Fruit fly (Drosophila melanogaster) whole organism, wandering third instar larva: ENCODE results near the gene CG34462.

Experiments used
- Abd-B ChIP-seq: fragments of >200 bp; optimal IDR thresholded peaks from 2 replicates; lab custom pipeline; 2017; ENCODE audit warnings: missing biosample characterization, missing genetic modification characterization
- CG32264 ChIP-seq: fragments of 200-800 bp; sonication (Bioruptor generic); optimal IDR thresholded peaks from 2 replicates; lab custom pipeline; 2016; ENCODE audit warnings: missing biosample characterization, missing genetic modification characterization
- CG9705 ChIP-seq: fragments of 200-800 bp; sonication (Bioruptor generic); optimal IDR thresholded peaks from 2 replicates; lab custom pipeline; 2018; ENCODE audit warnings: missing biosample characterization, mild to moderate bottlenecking, missing genetic modification characterization
- CrebA ChIP-seq: fragments of 200-800 bp; sonication (Bioruptor generic); optimal IDR thresholded peaks from 2 replicates; lab custom pipeline; 2016; ENCODE audit warnings: missing biosample characterization, mild to moderate bottlenecking, missing genetic modification characterization, borderline replicate concordance
- Dfd ChIP-seq: fragments of >200 bp; optimal IDR thresholded peaks from 2 replicates; lab custom pipeline; 2017; ENCODE audit warnings: missing biosample characterization, missing genetic modification characterization
- Dif ChIP-seq: fragments of 200-275, 200-300 bp; sonication (Bioruptor generic); optimal IDR thresholded peaks from 2 replicates; lab custom pipeline; 2018; ENCODE audit warnings: missing biosample characterization, missing genetic modification characterization; ENCODE audit not compliant: partially characterized antibody
- GATAd ChIP-seq: sonication (Bioruptor generic); optimal IDR thresholded peaks from 2 replicates; lab custom pipeline; 2016; ENCODE audit warnings: missing biosample characterization, missing genetic modification characterization
- HLH106 ChIP-seq: fragments of 200-800 bp; optimal IDR thresholded peaks from 3 replicates; lab custom pipeline; 2019; ENCODE audit warnings: missing biosample characterization, mild to moderate bottlenecking, missing genetic modification characterization, moderate library complexity
- Hnf4 ChIP-seq: fragments of 200-800 bp; sonication (Bioruptor generic); optimal IDR thresholded peaks from 2 replicates; lab custom pipeline; 2016; ENCODE audit warnings: missing biosample characterization, mild to moderate bottlenecking, missing genetic modification characterization
- Hr78 ChIP-seq: fragments of >200 bp; optimal IDR thresholded peaks from 2 replicates; lab custom pipeline; 2017; ENCODE audit warnings: missing biosample characterization, missing genetic modification characterization
- Hr83 ChIP-seq: fragments of 200-300 bp; sonication (Bioruptor generic); optimal IDR thresholded peaks from 2 replicates; lab custom pipeline; 2016; ENCODE audit warnings: missing biosample characterization, mild to moderate bottlenecking, missing genetic modification characterization, moderate library complexity; ENCODE audit not compliant: poor library complexity, severe bottlenecking
- Jra ChIP-seq: sonication (Bioruptor generic); optimal IDR thresholded peaks from 2 replicates; lab custom pipeline; 2016; ENCODE audit warnings: missing biosample characterization, missing genetic modification characterization
- Myc ChIP-seq: fragments of >200 bp; optimal IDR thresholded peaks from 2 replicates; lab custom pipeline; 2017
- N ChIP-seq: fragments of >200 bp; optimal IDR thresholded peaks from 2 replicates; lab custom pipeline; 2018; ENCODE audit warnings: missing biosample characterization, missing external identifiers, missing genetic modification characterization
- OdsH ChIP-seq: fragments of 200-800 bp; sonication (Bioruptor generic); optimal IDR thresholded peaks from 2 replicates; lab custom pipeline; 2016; ENCODE audit warnings: missing biosample characterization, mild to moderate bottlenecking, missing genetic modification characterization
- Rel ChIP-seq, 2 experiments: fragments of 200-800 bp; sonication (Bioruptor generic) in 1 of 2; optimal IDR thresholded peaks; 2 replicates in 1 of 2; 3 replicates in 1 of 2; lab custom pipeline; 2016 to 2019; ENCODE audit warnings: mild to moderate bottlenecking in 2 of 2, missing biosample characterization in 2 of 2, missing genetic modification characterization in 2 of 2, moderate library complexity in 1 of 2
- Sp1 ChIP-seq: fragments of 200-800 bp; sonication (Bioruptor generic); optimal IDR thresholded peaks from 3 replicates; lab custom pipeline; 2019; ENCODE audit warnings: missing biosample characterization, mild to moderate bottlenecking, missing genetic modification characterization, moderate library complexity
- Vsx2 ChIP-seq: fragments of 200-300, 225-300 bp; sonication (Bioruptor generic); optimal IDR thresholded peaks from 2 replicates; lab custom pipeline; 2018; ENCODE audit warnings: missing biosample characterization, missing genetic modification characterization; ENCODE audit not compliant: partially characterized antibody
- br ChIP-seq: fragments of 200-800 bp; sonication (Bioruptor generic); optimal IDR thresholded peaks from 2 replicates; lab custom pipeline; 2016; ENCODE audit warnings: missing biosample characterization, missing genetic modification characterization
- brk ChIP-seq: fragments of 200-800 bp; sonication (Bioruptor generic); optimal IDR thresholded peaks from 2 replicates; lab custom pipeline; 2016; ENCODE audit warnings: missing biosample characterization, mild to moderate bottlenecking, missing genetic modification characterization
- dl ChIP-seq, 2 experiments: fragments of 175-275, 200-275 bp in 1 of 2; fragments of 200-275 bp in 1 of 2; sonication (Bioruptor generic); optimal IDR thresholded peaks; lab custom pipeline; 2018; ENCODE audit warnings: mild to moderate bottlenecking in 2 of 2, missing biosample characterization in 2 of 2, missing genetic modification characterization in 2 of 2, moderate library complexity in 2 of 2; ENCODE audit not compliant: partially characterized antibody in 2 of 2, insufficient read depth in 1 of 2
- dmrt93B ChIP-seq: fragments of 200-800 bp; sonication (Bioruptor generic); optimal IDR thresholded peaks from 2 replicates; lab custom pipeline; 2018; ENCODE audit warnings: missing biosample characterization, mild to moderate bottlenecking, missing genetic modification characterization
- dsf ChIP-seq: sonication (Bioruptor generic); optimal IDR thresholded peaks from 2 replicates; lab custom pipeline; 2016; ENCODE audit warnings: missing biosample characterization, missing genetic modification characterization, borderline replicate concordance
- ey ChIP-seq: fragments of 200-800 bp; sonication (Bioruptor generic); optimal IDR thresholded peaks from 2 replicates; lab custom pipeline; 2016; ENCODE audit warnings: missing biosample characterization, missing genetic modification characterization
- foxo ChIP-seq, 2 experiments: fragments of 200-800 bp; sonication (Bioruptor generic); optimal IDR thresholded peaks; 2 replicates in 1 of 2; 3 replicates in 1 of 2; lab custom pipeline; 2016 to 2017; ENCODE audit warnings: missing biosample characterization in 2 of 2, missing genetic modification characterization in 2 of 2
- fru ChIP-seq: fragments of 200-800 bp; sonication (Bioruptor generic); optimal IDR thresholded peaks from 3 replicates; lab custom pipeline; 2016; ENCODE audit warnings: missing biosample characterization, mild to moderate bottlenecking, missing genetic modification characterization
- h ChIP-seq: fragments of 200-800 bp; sonication (Bioruptor generic); optimal IDR thresholded peaks from 3 replicates; lab custom pipeline; 2016; ENCODE audit warnings: missing biosample characterization, mild to moderate bottlenecking, missing genetic modification characterization
- jim ChIP-seq: fragments of 175-275, 200-325 bp; sonication (Bioruptor generic); optimal IDR thresholded peaks from 2 replicates; lab custom pipeline; 2016; ENCODE audit warnings: missing biosample characterization, mild to moderate bottlenecking, missing genetic modification characterization
- lola ChIP-seq: fragments of >200 bp; optimal IDR thresholded peaks from 2 replicates; lab custom pipeline; 2017; ENCODE audit warnings: missing biosample characterization, missing genetic modification characterization
- pan ChIP-seq: fragments of >200 bp; optimal IDR thresholded peaks from 2 replicates; lab custom pipeline; 2017
- psq ChIP-seq: fragments of 200-800 bp; sonication (Bioruptor generic); optimal IDR thresholded peaks from 3 replicates; lab custom pipeline; 2017; ENCODE audit warnings: missing biosample characterization, mild to moderate bottlenecking, missing genetic modification characterization, moderate library complexity
- rgr ChIP-seq: fragments of 200-800 bp; sonication (Bioruptor generic); optimal IDR thresholded peaks from 3 replicates; lab custom pipeline; 2016; ENCODE audit warnings: missing biosample characterization, mild to moderate bottlenecking, missing genetic modification characterization
- sage ChIP-seq: fragments of 200-800 bp; sonication (Bioruptor generic); optimal IDR thresholded peaks from 2 replicates; lab custom pipeline; 2016; ENCODE audit warnings: missing biosample characterization, mild to moderate bottlenecking, missing genetic modification characterization
- sv ChIP-seq: fragments of 200-800 bp; sonication (Bioruptor generic); optimal IDR thresholded peaks from 3 replicates; lab custom pipeline; 2016; ENCODE audit warnings: missing biosample characterization, missing genetic modification characterization
- tai ChIP-seq: sonication (Bioruptor generic); optimal IDR thresholded peaks from 2 replicates; lab custom pipeline; 2016; ENCODE audit warnings: missing biosample characterization, missing genetic modification characterization
- usp ChIP-seq: fragments of >200 bp; optimal IDR thresholded peaks from 2 replicates; lab custom pipeline; 2017; ENCODE audit warnings: missing biosample characterization, missing genetic modification characterization
- woc ChIP-seq: sonication (Bioruptor generic); optimal IDR thresholded peaks from 2 replicates; lab custom pipeline; 2016; ENCODE audit warnings: missing biosample characterization, mild to moderate bottlenecking, missing genetic modification characterization

CG34462 gene

dm6 chr3L:8360643-8361110 is 32.3 kb downstream of the CG34462 start, which contains the start of gene Idh:
Idh (minus strand) TSS chr3L:8360906.
- TF ChIP-seq psq (GFP tag; lab: Kevin White, UChicago) (peak; percentile 66), fru (GFP tag; lab: Kevin White, UChicago) (peak; percentile 65), Hr83 (GFP tag; lab: Kevin White, UChicago) (peak; percentile 72), h (GFP tag; lab: Kevin White, UChicago) (peak; percentile 87), sv (GFP tag; lab: Kevin White, UChicago) (no peak), Dif (GFP tag; lab: Kevin White, UChicago) (peak; percentile 86), Vsx2 (GFP tag; lab: Kevin White, UChicago) (peak; percentile 92), Rel (GFP tag; optimal IDR thresholded peaks at IDR 0.05; lab: Kevin White, UChicago) (no peak), Rel (tag; optimal IDR thresholded peaks at IDR 0.05; lab: Kevin White, UChicago) (peak; percentile 22), foxo (GFP tag; optimal IDR thresholded peaks at IDR 0.05; lab: Kevin White, UChicago) (peak in 1 of 2 experiments; percentile 35), CG9705 (GFP tag; lab: Kevin White, UChicago) (no peak), br (GFP tag; lab: Kevin White, UChicago) (peak; percentile 25), Jra (GFP tag; lab: Kevin White, UChicago) (peak; percentile 76), dmrt93B (GFP tag; lab: Kevin White, UChicago) (no peak), Sp1 (GFP tag; lab: Kevin White, UChicago) (peak; percentile 60), dl (GFP tag; optimal IDR thresholded peaks at IDR 0.05; lab: Kevin White, UChicago; ENCODE audit: insufficient read depth in 1 of 2, partially characterized antibody in 2 of 2) (peak in 1 of 2 experiments; percentile 31), OdsH (GFP tag; lab: Kevin White, UChicago) (peak; percentile 29), jim (GFP tag; lab: Kevin White, UChicago) (peak; percentile 46), Abd-B (no peak), CrebA (peak; percentile 19), HLH106 (tag; lab: Kevin White, UChicago) (peak; percentile 17), Hnf4 (GFP tag; lab: Kevin White, UChicago) (peak; percentile 61), dsf (GFP tag; lab: Kevin White, UChicago) (no peak)

DNA sequence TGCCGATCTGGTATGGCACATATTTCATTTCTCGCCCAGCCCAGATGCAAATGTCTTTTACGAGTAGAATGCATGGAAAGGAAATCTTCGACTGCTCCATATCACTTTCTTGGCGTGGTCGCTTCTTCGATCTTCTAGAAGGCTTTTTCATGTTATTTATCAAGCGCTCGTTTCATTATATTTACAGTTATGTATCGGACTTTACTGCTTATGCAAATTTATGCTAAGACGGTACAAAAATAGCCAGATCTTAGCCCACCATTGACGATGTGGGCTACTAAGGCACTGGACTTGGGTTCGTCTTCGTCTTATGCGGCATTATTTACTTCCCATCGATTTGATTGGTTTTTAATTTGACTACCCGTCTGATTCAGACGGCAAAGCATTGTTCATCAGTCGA is 34.9 kb downstream of the CG34462 start:
- TF ChIP-seq Hr83 (GFP tag; lab: Kevin White, UChicago) = no peak
- TF ChIP-seq Hr78 (GFP tag; lab: Kevin White, UChicago) = no peak
- TF ChIP-seq rgr (GFP tag; lab: Kevin White, UChicago) = no peak
- no peak for TF ChIP-seq Sp1 (GFP tag; lab: Kevin White, UChicago)
- no peak for TF ChIP-seq sage (GFP tag; lab: Kevin White, UChicago)
- no peak for TF ChIP-seq N
- no peak for TF ChIP-seq jim (GFP tag; lab: Kevin White, UChicago)
- no peak for TF ChIP-seq fru (GFP tag; lab: Kevin White, UChicago)
- TF ChIP-seq tai (GFP tag; lab: Kevin White, UChicago) = no peak
- TF ChIP-seq brk (GFP tag; lab: Kevin White, UChicago) = no peak
- no peak for TF ChIP-seq lola (GFP tag; lab: Kevin White, UChicago)
- no peak for TF ChIP-seq dsf (GFP tag; lab: Kevin White, UChicago)
- TF ChIP-seq ey = no peak
- no peak for TF ChIP-seq pan
- TF ChIP-seq Dfd (GFP tag; lab: Kevin White, UChicago) = no peak
- TF ChIP-seq Dif (GFP tag; lab: Kevin White, UChicago) = no peak
- no peak for TF ChIP-seq foxo (GFP tag; optimal IDR thresholded peaks at IDR 0.05; lab: Kevin White, UChicago)
- TF ChIP-seq GATAd (GFP tag; lab: Kevin White, UChicago) = no peak
- TF ChIP-seq, all 38 proteins: peak for 0

DNA sequence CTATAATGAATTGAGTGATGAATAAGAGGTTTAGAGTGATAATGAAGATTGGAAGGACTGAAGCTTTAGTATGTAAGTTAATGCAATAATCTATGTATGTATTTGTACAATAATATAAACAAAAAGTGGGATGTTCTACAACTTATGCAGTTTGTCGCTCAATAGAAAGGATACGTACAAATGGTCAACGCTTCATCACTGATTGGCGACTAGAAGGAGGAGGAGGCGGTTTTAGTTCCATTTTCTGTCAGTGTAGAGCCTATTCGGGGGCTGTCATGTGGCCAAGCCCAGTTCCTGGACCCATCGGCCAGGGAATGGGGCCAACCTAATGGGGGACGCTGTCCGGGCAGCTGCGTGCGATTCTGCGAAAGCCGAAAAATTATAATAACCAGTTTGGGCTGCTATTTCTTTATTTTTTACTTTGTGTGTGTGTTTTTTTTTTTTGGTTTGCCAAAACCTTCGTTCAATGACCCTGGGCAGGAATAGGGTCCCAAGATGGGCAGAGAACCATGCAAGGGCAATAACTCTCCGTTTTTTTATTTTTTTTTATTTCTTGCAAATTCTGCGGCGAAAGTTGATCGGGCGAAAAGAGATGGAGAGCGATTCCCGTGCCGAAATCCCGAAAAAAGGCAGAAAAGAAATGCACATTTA is 40.4 kb downstream of the CG34462 start:
- TF ChIP-seq HLH106 (tag; lab: Kevin White, UChicago) (peak; percentile 68), sage (GFP tag; lab: Kevin White, UChicago) (peak; percentile 36), dl (GFP tag; optimal IDR thresholded peaks at IDR 0.05; lab: Kevin White, UChicago; ENCODE audit: insufficient read depth in 1 of 2, partially characterized antibody in 2 of 2) (no peak), jim (GFP tag; lab: Kevin White, UChicago) (no peak), woc (GFP tag; lab: Kevin White, UChicago) (peak; percentile 63), Abd-B (no peak), tai (GFP tag; lab: Kevin White, UChicago) (no peak), foxo (GFP tag; optimal IDR thresholded peaks at IDR 0.05; lab: Kevin White, UChicago) (peak in 1 of 2 experiments; percentile 60), Hr78 (GFP tag; lab: Kevin White, UChicago) (no peak), Vsx2 (GFP tag; lab: Kevin White, UChicago) (no peak), Hr83 (GFP tag; lab: Kevin White, UChicago) (no peak), OdsH (GFP tag; lab: Kevin White, UChicago) (peak; percentile 67), h (GFP tag; lab: Kevin White, UChicago) (peak; percentile 79), rgr (GFP tag; lab: Kevin White, UChicago) (peak; percentile 32), Dif (GFP tag; lab: Kevin White, UChicago) (no peak), GATAd (GFP tag; lab: Kevin White, UChicago) (no peak), dmrt93B (GFP tag; lab: Kevin White, UChicago) (peak; percentile 60), br (GFP tag; lab: Kevin White, UChicago) (peak; percentile 52), usp (GFP tag; lab: Kevin White, UChicago) (no peak), Dfd (GFP tag; lab: Kevin White, UChicago) (no peak), lola (GFP tag; lab: Kevin White, UChicago) (no peak), ey (peak; percentile 77), CrebA (peak; percentile 88), brk (GFP tag; lab: Kevin White, UChicago) (no peak), Jra (GFP tag; lab: Kevin White, UChicago) (no peak), Sp1 (GFP tag; lab: Kevin White, UChicago) (peak; percentile 55), CG32264 (GFP tag; lab: Kevin White, UChicago) (no peak), Hnf4 (GFP tag; lab: Kevin White, UChicago) (no peak), Rel (GFP tag; optimal IDR thresholded peaks at IDR 0.05; lab: Kevin White, UChicago) (peak; percentile 89), Rel (tag; optimal IDR thresholded peaks at IDR 0.05; lab: Kevin White, UChicago) (no peak), Myc (lab: Kevin White, UChicago) (no peak), pan (no peak)
